Fruit fly (Drosophila melanogaster) whole organism, embryonic: ENCODE data around the gene CG32040.

Experiments used
- Bgb ChIP-seq: fragments of 200-800 bp; sonication (Bioruptor generic); IDR thresholded peaks from 2 replicates; pipeline ENCODE4 v1.3.6; 2022; ENCODE audit warnings: missing biosample characterization, missing genetic modification characterization; ENCODE audit not compliant: partially characterized antibody
- CG10209 ChIP-seq: fragments of 200-800 bp; sonication (Bioruptor generic); optimal IDR thresholded peaks from 3 replicates; lab custom pipeline; 2017; ENCODE audit warnings: missing biosample characterization, mild to moderate bottlenecking, missing genetic modification characterization, missing genetic modification reagents
- CG11093 ChIP-seq: fragments of 200-800 bp; sonication (Bioruptor generic); IDR thresholded peaks from 3 replicates; pipeline ENCODE4 v1.3.6; 2022; ENCODE audit warnings: missing biosample characterization, missing genetic modification characterization
- CG11695 ChIP-seq: fragments of 200-800 bp; sonication (Bioruptor generic); IDR thresholded peaks from 3 replicates; pipeline ENCODE4 v1.3.6; 2022; ENCODE audit warnings: missing biosample characterization, missing genetic modification characterization
- CG12299 ChIP-seq: fragments of 200-800 bp; sonication (Bioruptor generic); optimal IDR thresholded peaks from 2 replicates; lab custom pipeline; 2018; ENCODE audit warnings: missing biosample characterization, mild to moderate bottlenecking, missing genetic modification characterization
- CG15073 ChIP-seq: fragments of 200-800 bp; sonication (Bioruptor generic); optimal IDR thresholded peaks from 2 replicates; lab custom pipeline; 2016; ENCODE audit warnings: missing biosample characterization, missing genetic modification characterization
- CG17361 ChIP-seq: fragments of 200-800 bp; sonication (Bioruptor generic); IDR thresholded peaks from 3 replicates; pipeline ENCODE4 v1.3.6; 2022; ENCODE audit warnings: missing biosample characterization, missing genetic modification characterization
- CG2678 ChIP-seq: fragments of 200-800 bp; sonication (Bioruptor generic); optimal IDR thresholded peaks from 3 replicates; lab custom pipeline; 2019; ENCODE audit warnings: missing biosample characterization, mild to moderate bottlenecking, missing genetic modification characterization, moderate library complexity
- CG31365 ChIP-seq: fragments of 200-800 bp; sonication (Bioruptor generic); optimal IDR thresholded peaks from 2 replicates; lab custom pipeline; 2018; ENCODE audit warnings: missing biosample characterization, mild to moderate bottlenecking, missing genetic modification characterization
- CG31441 ChIP-seq: fragments of 200-800 bp; sonication (Bioruptor generic); IDR thresholded peaks from 2 replicates; pipeline ENCODE4 v1.3.6; 2022; ENCODE audit warnings: missing biosample characterization, missing genetic modification characterization
- CG32532 ChIP-seq: fragments of 200-800 bp; sonication (Bioruptor generic); IDR thresholded peaks from 2 replicates; pipeline ENCODE4 v1.3.6; 2022; ENCODE audit warnings: missing biosample characterization, missing genetic modification characterization
- CG3281 ChIP-seq: fragments of 200-800 bp; sonication (Bioruptor generic); optimal IDR thresholded peaks from 3 replicates; lab custom pipeline; 2017; ENCODE audit warnings: missing biosample characterization, mild to moderate bottlenecking, missing genetic modification characterization
- CG33557 ChIP-seq: fragments of 200-800 bp; sonication (Bioruptor generic); optimal IDR thresholded peaks from 2 replicates; lab custom pipeline; 2019; ENCODE audit warnings: missing biosample characterization, mild to moderate bottlenecking, missing genetic modification characterization, moderate library complexity
- CG4404 ChIP-seq: fragments of 200-800 bp; sonication (Bioruptor generic); IDR thresholded peaks from 2 replicates; pipeline ENCODE4 v1.3.6; 2022; ENCODE audit warnings: missing biosample characterization, missing genetic modification characterization
- CG5953 ChIP-seq: fragments of 200-800 bp; sonication (Bioruptor generic); IDR thresholded peaks from 2 replicates; pipeline ENCODE4 v1.3.6; 2022; ENCODE audit warnings: missing biosample characterization, missing genetic modification characterization
- CG6765 ChIP-seq: fragments of 200-800 bp; sonication (Bioruptor generic); optimal IDR thresholded peaks from 3 replicates; lab custom pipeline; 2017; ENCODE audit warnings: missing biosample characterization, mild to moderate bottlenecking, missing genetic modification characterization
- CG6854 ChIP-seq: fragments of 200-800 bp; sonication (Bioruptor generic); optimal IDR thresholded peaks from 3 replicates; lab custom pipeline; 2017; ENCODE audit warnings: missing biosample characterization, mild to moderate bottlenecking, missing genetic modification characterization
- CG7839 ChIP-seq: fragments of 200-800 bp; sonication (Bioruptor generic); optimal IDR thresholded peaks from 3 replicates; lab custom pipeline; 2018; ENCODE audit warnings: missing biosample characterization, mild to moderate bottlenecking, missing genetic modification characterization, moderate library complexity
- CG7928 ChIP-seq: fragments of 200-800 bp; sonication (Bioruptor generic); optimal IDR thresholded peaks from 2 replicates; lab custom pipeline; 2017; ENCODE audit warnings: missing biosample characterization, mild to moderate bottlenecking, missing genetic modification characterization
- CG9932 ChIP-seq: fragments of 200-800 bp; sonication (Bioruptor generic); IDR thresholded peaks from 2 replicates; pipeline ENCODE4 v1.3.6; 2022; ENCODE audit warnings: missing biosample characterization, missing genetic modification characterization
- CkIIα-i1 ChIP-seq: fragments of 200-800 bp; sonication (Bioruptor generic); IDR thresholded peaks from 2 replicates; pipeline ENCODE4 v1.3.6; 2022; ENCODE audit warnings: missing biosample characterization, missing genetic modification characterization
- Deaf1 ChIP-seq: fragments of 200-800 bp; optimal IDR thresholded peaks from 3 replicates; lab custom pipeline; 2019; ENCODE audit warnings: missing biosample characterization, mild to moderate bottlenecking, missing genetic modification characterization, moderate library complexity
- Doc3 ChIP-seq: fragments of 200-800 bp; sonication (Bioruptor generic); IDR thresholded peaks from 3 replicates; pipeline ENCODE4 v1.3.6; 2022; ENCODE audit warnings: missing biosample characterization, missing genetic modification characterization; ENCODE audit not compliant: partially characterized antibody
- Fer2 ChIP-seq: fragments of 200-800 bp; sonication (Bioruptor generic); optimal IDR thresholded peaks from 2 replicates; lab custom pipeline; 2018; ENCODE audit warnings: missing biosample characterization, mild to moderate bottlenecking, missing genetic modification characterization, moderate library complexity
- H2.0 ChIP-seq: fragments of 200-800 bp; sonication (Bioruptor generic); IDR thresholded peaks from 2 replicates; pipeline ENCODE4 v1.3.6; 2022; ENCODE audit warnings: missing biosample characterization, missing genetic modification characterization
- Hsf ChIP-seq: fragments of 200-800 bp; sonication (Bioruptor generic); optimal IDR thresholded peaks from 3 replicates; lab custom pipeline; 2016; ENCODE audit warnings: missing biosample characterization, missing genetic modification characterization
- Meics ChIP-seq: fragments of 200-800 bp; sonication (Bioruptor generic); optimal IDR thresholded peaks from 2 replicates; lab custom pipeline; 2017; ENCODE audit warnings: missing biosample characterization, mild to moderate bottlenecking, missing genetic modification characterization
- Optix ChIP-seq: fragments of 200-800 bp; sonication (Bioruptor generic); IDR thresholded peaks from 3 replicates; pipeline ENCODE4 v1.3.6; 2022; ENCODE audit warnings: missing biosample characterization, missing genetic modification characterization
- Sry-β ChIP-seq: fragments of 200-800 bp; sonication (Bioruptor generic); optimal IDR thresholded peaks from 2 replicates; lab custom pipeline; 2018; ENCODE audit warnings: missing biosample characterization, mild to moderate bottlenecking, missing genetic modification characterization, moderate library complexity
- Vsx1 ChIP-seq: fragments of 200-800 bp; sonication (Bioruptor generic); optimal IDR thresholded peaks from 2 replicates; lab custom pipeline; 2017; ENCODE audit warnings: missing biosample characterization, mild to moderate bottlenecking, missing genetic modification characterization, missing genetic modification reagents
- btn ChIP-seq: fragments of 200-800 bp; sonication (Bioruptor generic); optimal IDR thresholded peaks from 2 replicates; lab custom pipeline; 2016; ENCODE audit warnings: missing biosample characterization, missing genetic modification characterization
- dati ChIP-seq: fragments of 200-800 bp; sonication (Bioruptor generic); IDR thresholded peaks from 2 replicates; pipeline ENCODE4 v1.3.6; 2022; ENCODE audit warnings: missing biosample characterization, missing genetic modification characterization
- disco-r ChIP-seq: fragments of 200-800 bp; sonication (Bioruptor generic); optimal IDR thresholded peaks from 2 replicates; lab custom pipeline; 2016; ENCODE audit warnings: missing biosample characterization, missing genetic modification characterization
- eve ChIP-seq, 2 experiments: fragments of >200 bp; optimal IDR thresholded peaks; 2 replicates each; lab custom pipeline; 2017; ENCODE audit warnings: missing biosample characterization in 2 of 2, missing genetic modification characterization in 2 of 2
- fd96Cb ChIP-seq: fragments of 200-800 bp; sonication (Bioruptor generic); optimal IDR thresholded peaks from 2 replicates; lab custom pipeline; 2018; ENCODE audit warnings: missing biosample characterization, mild to moderate bottlenecking, missing genetic modification characterization, moderate library complexity
- jigr1 ChIP-seq: fragments of 200-800 bp; sonication (Bioruptor generic); IDR thresholded peaks from 3 replicates; pipeline ENCODE4 v1.3.6; 2022; ENCODE audit warnings: missing biosample characterization, missing genetic modification characterization
- lov ChIP-seq, 2 experiments: fragments of 200-800 bp in 1 of 2; fragments of >200 bp in 1 of 2; sonication (Bioruptor generic) in 1 of 2; IDR thresholded peaks in 1 of 2; optimal IDR thresholded peaks in 1 of 2; 2 replicates in 1 of 2; 3 replicates in 1 of 2; pipeline versions ENCODE4 v1.3.6 to Lab custom; 2017 to 2022; ENCODE audit warnings: missing biosample characterization in 1 of 2, missing genetic modification characterization in 1 of 2
- nau ChIP-seq: fragments of 200-800 bp; sonication (Bioruptor generic); optimal IDR thresholded peaks from 3 replicates; lab custom pipeline; 2017; ENCODE audit warnings: missing biosample characterization, mild to moderate bottlenecking, missing genetic modification characterization, missing genetic modification reagents
- oc ChIP-seq: fragments of 200-800 bp; sonication (Bioruptor generic); optimal IDR thresholded peaks from 2 replicates; lab custom pipeline; 2018; ENCODE audit warnings: missing biosample characterization, mild to moderate bottlenecking, missing genetic modification characterization, moderate library complexity
- sc ChIP-seq, 3 experiments: fragments of >200 bp in 2 of 3; fragments of 200-800 bp in 1 of 3; sonication (Bioruptor generic) in 1 of 3; optimal IDR thresholded peaks; 2 replicates in 2 of 3; 3 replicates in 1 of 3; lab custom pipeline; 2017; ENCODE audit warnings: mild to moderate bottlenecking in 1 of 3, missing biosample characterization in 1 of 3, missing genetic modification characterization in 1 of 3, missing genetic modification reagents in 1 of 3
- sima ChIP-seq: fragments of 200-800 bp; sonication (Bioruptor generic); optimal IDR thresholded peaks from 2 replicates; lab custom pipeline; 2016; ENCODE audit warnings: missing biosample characterization, missing genetic modification characterization
- tap ChIP-seq: fragments of 200-800 bp; optimal IDR thresholded peaks from 3 replicates; lab custom pipeline; 2019; ENCODE audit warnings: missing biosample characterization, mild to moderate bottlenecking, missing genetic modification characterization, moderate library complexity
- trem ChIP-seq: fragments of 200-800 bp; optimal IDR thresholded peaks from 3 replicates; lab custom pipeline; 2019; ENCODE audit warnings: missing biosample characterization, mild to moderate bottlenecking, missing genetic modification characterization, moderate library complexity
- ttk ChIP-seq: fragments of 200-800 bp; sonication (Bioruptor generic); IDR thresholded peaks from 2 replicates; pipeline ENCODE4 v2.1.2; 2022; ENCODE audit warnings: missing biosample characterization, missing genetic modification characterization
- twi ChIP-seq: fragments of 200-800 bp; optimal IDR thresholded peaks from 2 replicates; lab custom pipeline; 2019; ENCODE audit warnings: missing biosample characterization, mild to moderate bottlenecking, missing genetic modification characterization, moderate library complexity
- wdn ChIP-seq: fragments of 200-800 bp; sonication (Bioruptor generic); IDR thresholded peaks from 2 replicates; pipeline ENCODE4 v1.3.6; 2022; ENCODE audit warnings: missing biosample characterization, missing genetic modification characterization
- zfh1 ChIP-seq: fragments of 200-800 bp; sonication (Bioruptor generic); IDR thresholded peaks from 3 replicates; pipeline ENCODE4 v1.3.6; 2022; ENCODE audit warnings: missing biosample characterization, missing genetic modification characterization

The CG32040 gene

dm6 chr3L:9377198-9378035 lies 23.6 kb downstream of the CG32040 start, which contains the start of gene Hsp26:
Gene Hsp26, minus strand, starts transcription at chr3L:9377427.
- peak; percentile 31 for TF ChIP-seq Fer2 (tag; lab: Kevin White, UChicago)
- peak; percentile 84 for TF ChIP-seq CG3281 (GFP tag; lab: Kevin White, UChicago)
- peak; percentile 80 for TF ChIP-seq CG10209 (GFP tag; lab: Kevin White, UChicago)
- peak; percentile 90 for TF ChIP-seq CG11695
- TF ChIP-seq Vsx1 (GFP tag; lab: Kevin White, UChicago): peak; percentile 53
- 0 out of 3 replicates have a peak, but pooled peaks have one; percentile 9 for TF ChIP-seq jigr1 (GFP tag; lab: Robert Waterston, UW)
- peak; percentile 26 for TF ChIP-seq CG31365 (tag; lab: Kevin White, UChicago)
- peak; percentile 81 for TF ChIP-seq zfh1 (GFP tag; lab: Robert Waterston, UW)
- peak; percentile 46 for TF ChIP-seq btn (GFP tag; lab: Kevin White, UChicago)
- TF ChIP-seq CG11093: peak; percentile 64; the same call in 2 of the 3 replicates
- TF ChIP-seq dati (GFP tag; lab: Robert Waterston, UW): 0 out of 2 replicates have a peak, but pooled peaks have one; percentile 19
- peak; percentile 87 for TF ChIP-seq Hsf (GFP tag; lab: Kevin White, UChicago)
- peak; percentile 23; the same call in 1 of the 3 replicates for TF ChIP-seq Optix (GFP tag; lab: Robert Waterston, UW)
- peak; percentile 73 for TF ChIP-seq CG6854 (GFP tag; lab: Kevin White, UChicago)
- peak; percentile 86 for TF ChIP-seq oc (tag; lab: Kevin White, UChicago)
- TF ChIP-seq CG32532: peak; percentile 90
- peak; percentile 21 for TF ChIP-seq CG33557 (GFP tag; lab: Kevin White, UChicago)
- no peak; the same call in 1 of the 2 replicates for TF ChIP-seq Bgb (GFP tag; lab: Robert Waterston, UW)
- TF ChIP-seq Doc3 (GFP tag; lab: Robert Waterston, UW): no peak
- TF ChIP-seq tap (tag; lab: Kevin White, UChicago): peak; percentile 71
- TF ChIP-seq H2.0 (GFP tag; lab: Robert Waterston, UW): peak; percentile 79
- 0 out of 2 replicates have a peak, but pooled peaks have one; percentile 22 for TF ChIP-seq CG4404 (GFP tag; lab: Robert Waterston, UW)
- TF ChIP-seq disco-r: peak; percentile 83
- peak; percentile 16 for TF ChIP-seq CG7928 (GFP tag; lab: Kevin White, UChicago)
- TF ChIP-seq sima: peak; percentile 38
- TF ChIP-seq nau: peak; percentile 87
- TF ChIP-seq fd96Cb (tag; lab: Kevin White, UChicago): peak; percentile 65
- peak; percentile 86 for TF ChIP-seq CG7839 (tag; lab: Kevin White, UChicago)
- peak; percentile 71 for TF ChIP-seq Deaf1
- peak; percentile 63 for TF ChIP-seq CG12299 (tag; lab: Kevin White, UChicago)
- no peak for TF ChIP-seq eve (GFP tag; optimal IDR thresholded peaks at IDR 0.05; lab: Kevin White, UChicago)
- TF ChIP-seq wdn (GFP tag; lab: Robert Waterston, UW): peak; percentile 81
- peak; percentile 24 for TF ChIP-seq CG15073 (GFP tag; lab: Kevin White, UChicago)
- TF ChIP-seq ttk (GFP tag; lab: Robert Waterston, UW): peak; percentile 73
- peak; percentile 81; the same call in 1 of the 2 replicates for TF ChIP-seq CG5953 (GFP tag; lab: Robert Waterston, UW)
- peak; percentile 88 for TF ChIP-seq CG31441
- TF ChIP-seq sc (optimal IDR thresholded peaks at IDR 0.05; lab: Kevin White, UChicago): no peak
- peak; percentile 72 for TF ChIP-seq sc (GFP tag; optimal IDR thresholded peaks at IDR 0.05; lab: Kevin White, UChicago)
- TF ChIP-seq twi (tag; lab: Kevin White, UChicago): peak; percentile 52
- peak; percentile 74 for TF ChIP-seq CG6765 (GFP tag; lab: Kevin White, UChicago)
- TF ChIP-seq lov (optimal IDR thresholded peaks at IDR 0.05; lab: Kevin White, UChicago): no peak
- TF ChIP-seq lov (GFP tag; IDR thresholded peaks at IDR 0.05; lab: Robert Waterston, UW): peak; percentile 62; the same call in 1 of the 3 replicates
- TF ChIP-seq Meics (GFP tag; lab: Kevin White, UChicago): peak; percentile 80
- TF ChIP-seq trem (tag; lab: Kevin White, UChicago): peak; percentile 54
- TF ChIP-seq CG17361 (GFP tag; lab: Robert Waterston, UW): peak; percentile 84
- TF ChIP-seq CG9932 (GFP tag; lab: Robert Waterston, UW): peak; percentile 61
- no peak for TF ChIP-seq Sry-β
- peak; percentile 86 for TF ChIP-seq CG2678 (tag; lab: Kevin White, UChicago)
- TF ChIP-seq CkIIα-i1 (GFP tag; lab: Robert Waterston, UW): no peak
